Fruit fly (Drosophila melanogaster) whole organism, embryonic: ENCODE measurements around the gene Usp1.
A peak's percentile ranks its signal among the peaks of the same experiment; 100 is the strongest.

Source experiments
- Asciz ChIP-seq: fragments of 200-800 bp; sonication (Bioruptor generic); optimal IDR thresholded peaks from 2 replicates; lab custom pipeline; 2017; ENCODE audit warnings: missing biosample characterization, mild to moderate bottlenecking, missing genetic modification characterization, missing genetic modification reagents
- Blimp-1 ChIP-seq: fragments of 200-800 bp; sonication (Bioruptor generic); optimal IDR thresholded peaks from 3 replicates; lab custom pipeline; 2018; ENCODE audit warnings: missing biosample characterization, missing genetic modification characterization, mild to moderate bottlenecking, moderate library complexity, missing genetic modification reagents
- CG1024 ChIP-seq: fragments of 200-800 bp; sonication (Bioruptor generic); IDR thresholded peaks from 2 replicates; pipeline ENCODE4 v1.3.6; 2022; ENCODE audit warnings: missing biosample characterization, missing genetic modification characterization
- CG11456 ChIP-seq: fragments of 200-800 bp; sonication (Bioruptor generic); IDR thresholded peaks from 3 replicates; pipeline ENCODE4 v1.3.6; 2022; ENCODE audit warnings: missing biosample characterization, missing genetic modification characterization
- CG11560 ChIP-seq: fragments of 200-800 bp; sonication (Bioruptor generic); IDR thresholded peaks from 3 replicates; pipeline ENCODE4 v1.3.6; 2022; ENCODE audit warnings: missing biosample characterization, missing genetic modification characterization
- CG12942 ChIP-seq: fragments of 200-800 bp; sonication (Bioruptor generic); optimal IDR thresholded peaks from 3 replicates; lab custom pipeline; 2016; ENCODE audit warnings: missing biosample characterization, missing genetic modification characterization
- CG13424 ChIP-seq: fragments of 200-800 bp; sonication (Bioruptor generic); optimal IDR thresholded peaks from 2 replicates; lab custom pipeline; 2019; ENCODE audit warnings: missing biosample characterization, mild to moderate bottlenecking, missing genetic modification characterization, moderate library complexity
- CG13624 ChIP-seq: fragments of 200-800 bp; sonication (Bioruptor generic); optimal IDR thresholded peaks from 2 replicates; lab custom pipeline; 2016; ENCODE audit warnings: missing biosample characterization, missing genetic modification characterization
- CG13775 ChIP-seq: fragments of 200-800 bp; sonication (Bioruptor generic); optimal IDR thresholded peaks from 3 replicates; lab custom pipeline; 2017; ENCODE audit warnings: missing biosample characterization, mild to moderate bottlenecking, missing genetic modification characterization
- CG17186 ChIP-seq: fragments of 200-800 bp; sonication (Bioruptor generic); optimal IDR thresholded peaks from 3 replicates; lab custom pipeline; 2017; ENCODE audit warnings: missing biosample characterization, missing genetic modification reagents, missing genetic modification characterization
- CG17359 ChIP-seq: fragments of 200-800 bp; sonication (Bioruptor generic); optimal IDR thresholded peaks from 3 replicates; lab custom pipeline; 2018; ENCODE audit warnings: missing biosample characterization, mild to moderate bottlenecking, missing genetic modification characterization, moderate library complexity
- CG17612 ChIP-seq: fragments of 200-800 bp; sonication (Bioruptor generic); IDR thresholded peaks from 2 replicates; pipeline ENCODE4 v1.3.6; 2022; ENCODE audit warnings: missing biosample characterization, missing genetic modification characterization
- CG1792 ChIP-seq: fragments of 200-800 bp; sonication (Bioruptor generic); optimal IDR thresholded peaks from 2 replicates; lab custom pipeline; 2016; ENCODE audit warnings: missing biosample characterization, missing genetic modification characterization
- CG1832 ChIP-seq: fragments of 200-800 bp; sonication (Bioruptor generic); optimal IDR thresholded peaks from 2 replicates; lab custom pipeline; 2017; ENCODE audit warnings: missing biosample characterization, mild to moderate bottlenecking, missing genetic modification characterization, inconsistent platforms
- CG2120 ChIP-seq: fragments of 200-800 bp; sonication (Bioruptor generic); optimal IDR thresholded peaks from 3 replicates; lab custom pipeline; 2016; ENCODE audit warnings: missing biosample characterization, missing genetic modification characterization
- CG2199 ChIP-seq: fragments of 200-800 bp; sonication (Bioruptor generic); IDR thresholded peaks from 3 replicates; pipeline ENCODE4 v1.3.6; 2022; ENCODE audit warnings: missing biosample characterization, missing genetic modification characterization
- CG8089 ChIP-seq: fragments of 200-800 bp; sonication (Bioruptor generic); optimal IDR thresholded peaks from 3 replicates; lab custom pipeline; 2016; ENCODE audit warnings: missing biosample characterization, missing genetic modification characterization
- CG8281 ChIP-seq: fragments of 200-800 bp; sonication (Bioruptor generic); optimal IDR thresholded peaks from 2 replicates; lab custom pipeline; 2018; ENCODE audit warnings: missing biosample characterization, mild to moderate bottlenecking, missing genetic modification characterization, moderate library complexity
- CG8944 ChIP-seq: fragments of 200-800 bp; sonication (Bioruptor generic); optimal IDR thresholded peaks from 3 replicates; lab custom pipeline; 2016; ENCODE audit warnings: missing biosample characterization, missing genetic modification characterization
- CHES-1-like ChIP-seq: fragments of 200-800 bp; sonication (Bioruptor generic); optimal IDR thresholded peaks from 2 replicates; lab custom pipeline; 2016; ENCODE audit warnings: missing biosample characterization, missing genetic modification characterization
- CoRest ChIP-seq: fragments of 200-800 bp; sonication (Bioruptor generic); optimal IDR thresholded peaks from 3 replicates; lab custom pipeline; 2018; ENCODE audit warnings: missing biosample characterization, mild to moderate bottlenecking, missing genetic modification characterization, moderate library complexity
- Doc2 ChIP-seq: fragments of 200-800 bp; sonication (Bioruptor generic); IDR thresholded peaks from 2 replicates; pipeline ENCODE4 v1.3.6; 2022; ENCODE audit warnings: missing biosample characterization, missing genetic modification characterization
- Doc3 ChIP-seq: fragments of 200-800 bp; sonication (Bioruptor generic); IDR thresholded peaks from 3 replicates; pipeline ENCODE4 v1.3.6; 2022; ENCODE audit warnings: missing biosample characterization, missing genetic modification characterization; ENCODE audit not compliant: partially characterized antibody
- Elba2 ChIP-seq: fragments of 200-800 bp; sonication (Bioruptor generic); optimal IDR thresholded peaks from 3 replicates; lab custom pipeline; 2016; ENCODE audit warnings: missing biosample characterization, missing genetic modification characterization
- HLH54F ChIP-seq: fragments of 200-800 bp; sonication (Bioruptor generic); optimal IDR thresholded peaks from 3 replicates; lab custom pipeline; 2016; ENCODE audit warnings: missing biosample characterization, missing genetic modification characterization
- Hey ChIP-seq: fragments of 200-800 bp; sonication (Bioruptor generic); optimal IDR thresholded peaks from 3 replicates; lab custom pipeline; 2018; ENCODE audit warnings: missing biosample characterization, mild to moderate bottlenecking, missing genetic modification characterization
- Hr3 ChIP-seq: fragments of 200-800 bp; sonication (Bioruptor generic); optimal IDR thresholded peaks from 3 replicates; lab custom pipeline; 2016; ENCODE audit warnings: missing biosample characterization, missing genetic modification characterization
- Mes4 ChIP-seq: fragments of 200-800 bp; sonication (Bioruptor generic); optimal IDR thresholded peaks from 2 replicates; lab custom pipeline; 2016; ENCODE audit warnings: missing biosample characterization, missing genetic modification characterization
- NC2α ChIP-seq: fragments of 200-800 bp; sonication (Bioruptor generic); optimal IDR thresholded peaks from 2 replicates; lab custom pipeline; 2016; ENCODE audit warnings: missing biosample characterization, missing genetic modification characterization
- Nf-YA ChIP-seq: fragments of 200-800 bp; sonication (Bioruptor generic); IDR thresholded peaks from 2 replicates; pipeline ENCODE4 v1.3.6; 2022; ENCODE audit warnings: missing biosample characterization, missing genetic modification characterization
- abd-A ChIP-seq: fragments of 200-800 bp; sonication (Bioruptor generic); optimal IDR thresholded peaks from 3 replicates; lab custom pipeline; 2019; ENCODE audit warnings: missing biosample characterization, mild to moderate bottlenecking, missing genetic modification characterization, moderate library complexity
- ac ChIP-seq: fragments of 200-800 bp; sonication (Bioruptor generic); optimal IDR thresholded peaks from 3 replicates; lab custom pipeline; 2017; ENCODE audit warnings: missing biosample characterization, mild to moderate bottlenecking, missing genetic modification characterization
- bsh ChIP-seq, 2 experiments: fragments of 200-800 bp; sonication (Bioruptor generic); optimal IDR thresholded peaks; 2 replicates each; lab custom pipeline; 2017 to 2018; ENCODE audit warnings: mild to moderate bottlenecking in 2 of 2, missing biosample characterization in 2 of 2, missing genetic modification characterization in 2 of 2, moderate library complexity in 1 of 2
- chm ChIP-seq: fragments of 200-800 bp; sonication (Bioruptor generic); IDR thresholded peaks from 2 replicates; pipeline ENCODE4 v1.3.6; 2022; ENCODE audit warnings: missing biosample characterization, missing genetic modification characterization
- corto ChIP-seq: fragments of 200-800 bp; sonication (Bioruptor generic); optimal IDR thresholded peaks from 2 replicates; lab custom pipeline; 2016; ENCODE audit warnings: missing biosample characterization, mild to moderate bottlenecking, missing genetic modification characterization, moderate library complexity
- dati ChIP-seq: fragments of 200-800 bp; sonication (Bioruptor generic); IDR thresholded peaks from 2 replicates; pipeline ENCODE4 v1.3.6; 2022; ENCODE audit warnings: missing biosample characterization, missing genetic modification characterization
- dimm ChIP-seq: fragments of 200-800 bp; sonication (Bioruptor generic); IDR thresholded peaks from 2 replicates; pipeline ENCODE4 v1.3.6; 2022; ENCODE audit warnings: missing biosample characterization, missing genetic modification characterization
- eyg ChIP-seq: fragments of 200-800 bp; sonication (Bioruptor generic); optimal IDR thresholded peaks from 3 replicates; lab custom pipeline; 2016; ENCODE audit warnings: missing biosample characterization, missing genetic modification characterization
- fd3F ChIP-seq: fragments of 200-800 bp; sonication (Bioruptor generic); optimal IDR thresholded peaks from 2 replicates; lab custom pipeline; 2018; ENCODE audit warnings: missing biosample characterization, mild to moderate bottlenecking, missing genetic modification characterization, moderate library complexity
- gro ChIP-seq: fragments of 200-800 bp; sonication (Bioruptor generic); optimal IDR thresholded peaks from 2 replicates; lab custom pipeline; 2016; ENCODE audit warnings: missing biosample characterization, missing genetic modification characterization
- ham ChIP-seq: fragments of 200-800 bp; sonication (Bioruptor generic); IDR thresholded peaks from 2 replicates; pipeline ENCODE4 v1.3.6; 2022; ENCODE audit warnings: missing biosample characterization, missing genetic modification characterization
- hkb ChIP-seq, 2 experiments: fragments of 200-800 bp in 1 of 2; fragments of >200 bp in 1 of 2; sonication (Bioruptor generic) in 1 of 2; IDR thresholded peaks in 1 of 2; optimal IDR thresholded peaks in 1 of 2; 2 replicates each; pipeline versions ENCODE4 v1.3.6 to Lab custom; 2017 to 2022; ENCODE audit warnings: missing biosample characterization in 1 of 2, missing genetic modification characterization in 1 of 2
- knrl ChIP-seq: fragments of 200-800 bp; sonication (Bioruptor generic); IDR thresholded peaks from 3 replicates; pipeline ENCODE4 v1.3.6; 2022; ENCODE audit warnings: missing biosample characterization, missing genetic modification characterization; ENCODE audit not compliant: partially characterized antibody
- p53 ChIP-seq: fragments of 200-800 bp; sonication (Bioruptor generic); optimal IDR thresholded peaks from 2 replicates; lab custom pipeline; 2016; ENCODE audit warnings: missing biosample characterization, missing genetic modification characterization
- pb ChIP-seq: fragments of 200-800 bp; sonication (Bioruptor generic); optimal IDR thresholded peaks from 3 replicates; lab custom pipeline; 2016; ENCODE audit warnings: missing biosample characterization, missing genetic modification characterization
- ranshi ChIP-seq: fragments of 200-800 bp; sonication (Bioruptor generic); IDR thresholded peaks from 2 replicates; pipeline ENCODE4 v1.3.6; 2022; ENCODE audit warnings: missing biosample characterization, missing genetic modification characterization
- run ChIP-seq: fragments of 200-800 bp; sonication (Bioruptor generic); optimal IDR thresholded peaks from 3 replicates; lab custom pipeline; 2018; ENCODE audit warnings: missing biosample characterization, mild to moderate bottlenecking, missing genetic modification characterization
- slou ChIP-seq: fragments of 200-800 bp; sonication (Bioruptor generic); optimal IDR thresholded peaks from 3 replicates; lab custom pipeline; 2016; ENCODE audit warnings: missing biosample characterization, missing genetic modification characterization
- stwl ChIP-seq: fragments of 200-800 bp; sonication (Bioruptor generic); optimal IDR thresholded peaks from 3 replicates; lab custom pipeline; 2018; ENCODE audit warnings: missing biosample characterization, mild to moderate bottlenecking, missing genetic modification characterization, moderate library complexity
- trh ChIP-seq: fragments of 200-800 bp; sonication (Bioruptor generic); optimal IDR thresholded peaks from 2 replicates; lab custom pipeline; 2016; ENCODE audit warnings: missing biosample characterization, missing genetic modification characterization
- zfh2 ChIP-seq: fragments of 200-800 bp; sonication (Bioruptor generic); optimal IDR thresholded peaks from 2 replicates; lab custom pipeline; 2016; ENCODE audit warnings: missing biosample characterization, missing genetic modification characterization

Usp1 gene

DNA sequence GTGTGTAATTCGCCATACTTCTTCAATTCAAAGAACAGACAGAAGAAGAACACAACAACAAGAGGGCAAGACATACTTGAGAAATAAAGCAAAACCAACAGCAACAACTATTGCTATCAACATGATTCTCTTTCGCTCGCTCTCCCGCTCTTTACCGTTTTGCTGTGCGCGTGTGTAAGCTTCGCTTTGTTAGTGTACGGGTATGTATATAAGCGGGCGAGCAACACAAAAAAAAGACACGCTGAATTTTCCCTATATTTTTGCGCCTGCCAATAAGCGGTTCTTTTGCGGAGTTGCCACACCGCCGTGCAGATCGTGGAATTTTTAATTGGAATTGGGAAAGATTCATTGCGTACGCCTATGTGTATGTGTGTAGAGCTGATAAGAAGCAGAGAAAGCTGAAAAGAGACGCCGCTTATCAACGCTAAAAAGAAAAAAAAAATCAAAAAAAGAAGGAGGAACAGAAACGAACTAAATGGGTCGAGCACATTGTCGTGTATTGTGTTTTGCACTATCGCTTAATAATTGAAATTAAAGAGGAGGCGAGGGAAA is 13.9 kb upstream of the Usp1 start (continued):
- no peak for TF ChIP-seq hkb (optimal IDR thresholded peaks at IDR 0.05; lab: Kevin White, UChicago)
- TF ChIP-seq hkb (GFP tag; IDR thresholded peaks at IDR 0.05; lab: Robert Waterston, UW): no peak
- TF ChIP-seq CG13624: no peak
- no peak for TF ChIP-seq CG11456
- TF ChIP-seq trh (GFP tag; lab: Kevin White, UChicago): no peak
- TF ChIP-seq dati (GFP tag; lab: Robert Waterston, UW): no peak
- no peak for TF ChIP-seq CG1024 (GFP tag; lab: Robert Waterston, UW)
- no peak for TF ChIP-seq CG8944 (GFP tag; lab: Kevin White, UChicago)
- TF ChIP-seq corto (GFP tag; lab: Kevin White, UChicago): no peak
- no peak for TF ChIP-seq ham (GFP tag; lab: Robert Waterston, UW)
- TF ChIP-seq HLH54F: no peak
- no peak for TF ChIP-seq knrl
- TF ChIP-seq CG2120: peak; percentile 20
- no peak for TF ChIP-seq CG11560 (tag; lab: Robert Waterston, UW)
- TF ChIP-seq CG13424 (tag; lab: Kevin White, UChicago): no peak
- no peak for TF ChIP-seq Doc2 (GFP tag; lab: Robert Waterston, UW)
- TF ChIP-seq CoRest (tag; lab: Kevin White, UChicago): no peak
- no peak for TF ChIP-seq CG1832 (GFP tag; lab: Kevin White, UChicago)
- no peak for TF ChIP-seq dimm (GFP tag; lab: Robert Waterston, UW)
- no peak for TF ChIP-seq run (tag; lab: Kevin White, UChicago)
- no peak for TF ChIP-seq CG12942
- TF ChIP-seq ac: no peak
- no peak for TF ChIP-seq chm (GFP tag; lab: Robert Waterston, UW)
- no peak for TF ChIP-seq abd-A (tag; lab: Kevin White, UChicago)
- TF ChIP-seq Hey (tag; lab: Kevin White, UChicago): no peak
- no peak for TF ChIP-seq CG8089
- TF ChIP-seq CG8281 (tag; lab: Kevin White, UChicago): no peak
- TF ChIP-seq CG17612: no peak
- no peak for TF ChIP-seq CG1792 (GFP tag; lab: Kevin White, UChicago)
- no peak for TF ChIP-seq CG17186 (GFP tag; lab: Kevin White, UChicago)
- peak; percentile 13; the same call in 1 of the 3 replicates for TF ChIP-seq CG2199 (GFP tag; lab: Robert Waterston, UW)
- TF ChIP-seq Blimp-1 (GFP tag; lab: Kevin White, UChicago): no peak
- peak; percentile 98 for TF ChIP-seq Elba2 (GFP tag; lab: Kevin White, UChicago)
- peak; percentile 16 for TF ChIP-seq CHES-1-like (GFP tag; lab: Kevin White, UChicago)
- TF ChIP-seq pb (GFP tag; lab: Kevin White, UChicago): no peak
- TF ChIP-seq NC2α (GFP tag; lab: Kevin White, UChicago): no peak
- TF ChIP-seq p53 (GFP tag; lab: Kevin White, UChicago): no peak
- TF ChIP-seq eyg (GFP tag; lab: Kevin White, UChicago): no peak
- no peak for TF ChIP-seq Asciz (GFP tag; lab: Kevin White, UChicago)
- TF ChIP-seq CG17359 (tag; lab: Kevin White, UChicago): peak; percentile 23
- no peak for TF ChIP-seq slou
- no peak for TF ChIP-seq CG13775
- no peak for TF ChIP-seq Mes4 (GFP tag; lab: Kevin White, UChicago)
- no peak for TF ChIP-seq ranshi (GFP tag; lab: Robert Waterston, UW)
- TF ChIP-seq bsh (GFP tag; optimal IDR thresholded peaks at IDR 0.05; lab: Kevin White, UChicago): peak in 1 of 2 experiments; percentile 47
- no peak for TF ChIP-seq fd3F (GFP tag; lab: Kevin White, UChicago)
- no peak for TF ChIP-seq Hr3 (GFP tag; lab: Kevin White, UChicago)
- TF ChIP-seq Doc3 (GFP tag; lab: Robert Waterston, UW): no peak
- peak; percentile 21 for TF ChIP-seq stwl
- no peak for TF ChIP-seq gro (GFP tag; lab: Kevin White, UChicago)
- no peak; the same call in 1 of the 2 replicates for TF ChIP-seq Nf-YA (GFP tag; lab: Robert Waterston, UW)
- no peak for TF ChIP-seq zfh2 (GFP tag; lab: Kevin White, UChicago)
